Worm (Caenorhabditis elegans): ENCODE data around the gene rabs-5.

- TF ChIP-seq fkh-10 (GFP tag; optimal IDR thresholded peaks at IDR 0.05) (no peak), hlh-30 (tag; optimal IDR thresholded peaks at IDR 0.05; ENCODE audit: insufficient read depth) (peak; percentile 53), unc-62 (GFP tag; optimal IDR thresholded peaks at IDR 0.05 in 1 of 2) (no peak), unc-62 (tag; optimal IDR thresholded peaks at IDR 0.05) (no peak), jun-1 (tag; optimal IDR thresholded peaks at IDR 0.05) (no peak), lin-39 (tag; optimal IDR thresholded peaks at IDR 0.05) (no peak), F37D6.2 (tag; optimal IDR thresholded peaks at IDR 0.05) (no peak), pqm-1 (tag; optimal IDR thresholded peaks at IDR 0.05) (peak; percentile 72), lin-13 (GFP tag; optimal IDR thresholded peaks at IDR 0.05) (no peak)
Observed at ce11 chrIV:8151721-8152120, 44.3 kb upstream of the rabs-5 start.

All from whole organism, L4 larva.